Worm (Caenorhabditis elegans): ENCODE results near the gene trp-1.

trp-1 gene

ce11 chrIII:8534647-8535181 is at the start of gene trp-1:
Gene trp-1 (plus strand): TSS chrIII:8535131.
- TF ChIP-seq dao-5 (tag; optimal IDR thresholded peaks at IDR 0.05) (no peak), him-1 (tag; optimal IDR thresholded peaks at IDR 0.05) (no peak), W03F9.2 (tag; optimal IDR thresholded peaks at IDR 0.05) (no peak)

DNA sequence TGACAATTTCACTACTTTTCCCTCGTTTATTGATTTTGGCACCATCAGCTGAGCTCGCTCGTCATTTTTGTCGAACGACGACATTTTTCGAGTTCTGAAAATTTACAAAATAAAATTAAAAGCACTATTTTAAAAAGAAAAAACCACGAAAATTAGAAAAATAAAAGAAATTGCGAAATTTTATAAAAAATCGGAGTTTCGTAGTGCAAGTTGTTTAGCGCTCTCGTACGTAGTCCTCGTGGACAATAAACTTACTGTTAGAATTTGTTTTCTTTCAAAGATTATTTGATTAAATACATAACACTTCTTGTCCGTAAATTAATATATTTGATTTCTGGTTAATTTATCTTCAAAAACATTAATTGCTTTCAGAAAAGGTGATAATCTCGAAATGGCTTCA is 44.7 kb upstream of the trp-1 start, which contains the start of the genes ess-2 and F42H10.2:
ess-2 (minus strand) TSS at position 99 of the 400 bp plus-strand sequence.
F42H10.2 (plus strand) TSS at position 367 of the 400 bp plus-strand sequence.
- no peak for TF ChIP-seq dao-5 (tag; optimal IDR thresholded peaks at IDR 0.05)

DNA sequence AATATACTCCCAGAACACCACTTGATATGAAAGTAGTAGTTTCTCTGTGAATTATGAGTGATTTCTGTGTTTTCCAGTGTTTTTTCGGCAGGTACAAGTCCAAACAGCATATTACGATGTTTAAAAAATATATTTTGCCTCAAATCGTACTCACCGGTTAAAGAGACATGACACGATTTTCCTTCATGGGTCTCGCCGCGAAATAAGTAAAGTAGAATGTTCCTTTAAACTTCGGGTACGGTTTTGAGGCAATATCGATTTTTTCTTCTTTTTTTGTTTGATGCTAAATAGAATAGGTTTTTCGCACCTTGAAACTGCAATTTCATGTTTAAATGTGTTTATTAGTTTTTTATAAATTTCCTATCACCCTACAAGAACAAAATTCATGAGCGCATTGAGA is 43.0 kb upstream of the trp-1 start:
- TF ChIP-seq W03F9.2 (tag; optimal IDR thresholded peaks at IDR 0.05): no peak

DNA sequence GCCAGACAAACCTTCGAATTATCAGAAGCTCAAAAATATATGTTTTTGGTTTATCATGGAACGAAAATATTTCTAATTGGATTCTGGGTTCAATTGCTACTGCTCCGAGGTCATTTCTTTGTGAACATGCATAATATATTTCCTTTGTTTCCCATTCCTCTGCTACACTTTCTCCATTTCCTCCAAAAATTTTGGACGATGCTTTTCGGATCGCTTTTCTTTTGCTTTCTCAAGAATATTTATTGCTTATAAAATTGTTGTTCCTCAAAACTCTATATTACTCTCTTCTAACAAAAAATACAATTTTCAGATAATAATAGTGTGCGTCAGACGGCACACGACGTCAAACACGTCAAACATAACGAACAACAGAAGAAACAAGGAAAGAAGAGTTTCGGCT is 40.2 kb upstream of the trp-1 start, which contains the start of gene pac-1:
pac-1 (plus strand) TSS at position 301 of the 400 bp plus-strand sequence.
- TF ChIP-seq him-1 (tag; optimal IDR thresholded peaks at IDR 0.05): no peak
- TF ChIP-seq dao-5 (tag; optimal IDR thresholded peaks at IDR 0.05): no peak
- TF ChIP-seq W03F9.2 (tag; optimal IDR thresholded peaks at IDR 0.05): no peak

- TF ChIP-seq him-1 (tag; optimal IDR thresholded peaks at IDR 0.05) (no peak), W03F9.2 (tag; optimal IDR thresholded peaks at IDR 0.05) (no peak), dao-5 (tag; optimal IDR thresholded peaks at IDR 0.05) (no peak)
These were observed 31.6 kb upstream of the trp-1 start for ce11 chrIII:8503341-8503740.

DNA sequence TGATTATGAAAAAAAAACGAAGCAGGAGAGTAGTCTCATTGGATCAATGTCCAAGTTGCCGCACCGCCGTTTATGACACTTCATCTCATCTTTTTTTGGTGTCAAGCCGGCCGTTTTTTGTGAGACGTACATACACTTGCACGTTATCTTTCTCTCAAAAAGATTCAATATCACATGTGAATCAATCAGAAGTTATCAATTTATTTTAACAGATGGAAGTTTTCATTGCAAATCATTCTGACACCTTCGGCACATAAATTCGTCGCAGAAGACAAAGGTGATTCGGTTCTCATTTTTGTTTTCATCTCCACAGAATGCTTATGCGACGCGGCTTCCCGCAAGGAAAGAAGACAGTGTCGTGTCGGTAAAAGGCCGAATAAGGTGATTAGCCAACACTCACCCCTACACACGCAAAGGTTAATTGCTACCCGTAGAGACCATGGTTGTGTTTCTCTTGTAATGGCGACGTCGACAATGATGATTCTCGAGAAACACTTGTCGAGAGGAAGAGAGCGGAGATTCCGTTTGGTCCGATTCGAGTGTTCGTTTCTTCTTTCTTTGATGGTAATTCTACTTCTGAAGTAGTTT is 30.7 kb upstream of the trp-1 start:
- no peak for TF ChIP-seq dao-5 (tag; optimal IDR thresholded peaks at IDR 0.05)
- no peak for TF ChIP-seq him-1 (tag; optimal IDR thresholded peaks at IDR 0.05)
- no peak for TF ChIP-seq W03F9.2 (tag; optimal IDR thresholded peaks at IDR 0.05)

ce11 chrIII:8506348-8506747 is 28.6 kb upstream of the trp-1 start:
- no peak for TF ChIP-seq dao-5 (tag; optimal IDR thresholded peaks at IDR 0.05)
- TF ChIP-seq W03F9.2 (tag; optimal IDR thresholded peaks at IDR 0.05): no peak
- no peak for TF ChIP-seq him-1 (tag; optimal IDR thresholded peaks at IDR 0.05)

DNA sequence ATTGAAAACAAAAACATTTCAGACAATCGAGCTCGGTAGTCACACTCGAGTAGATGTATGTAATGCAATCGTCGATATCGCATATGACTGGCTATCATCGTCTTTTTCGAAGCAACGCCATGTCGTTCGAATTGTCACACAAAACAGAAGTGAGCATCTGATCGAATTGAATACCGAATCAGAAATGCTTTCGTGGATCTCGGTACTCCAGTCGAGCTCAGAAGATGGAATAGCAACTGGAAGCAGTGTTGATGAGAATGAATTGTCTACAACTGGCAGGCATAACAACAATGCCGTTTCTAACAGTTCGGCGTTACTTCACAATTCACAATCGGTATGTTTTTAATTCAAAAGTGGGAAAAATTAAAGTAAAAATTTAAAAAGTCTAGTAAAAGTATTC is 25.7 kb upstream of the trp-1 start:
- TF ChIP-seq W03F9.2 (tag; optimal IDR thresholded peaks at IDR 0.05) (no peak), dao-5 (tag; optimal IDR thresholded peaks at IDR 0.05) (no peak), him-1 (tag; optimal IDR thresholded peaks at IDR 0.05) (no peak)

- peak; percentile 5 for TF ChIP-seq him-1 (tag; optimal IDR thresholded peaks at IDR 0.05)
- no peak for TF ChIP-seq W03F9.2 (tag; optimal IDR thresholded peaks at IDR 0.05)
These were observed 25.1 kb upstream of the trp-1 start for ce11 chrIII:8509644-8510393.

DNA sequence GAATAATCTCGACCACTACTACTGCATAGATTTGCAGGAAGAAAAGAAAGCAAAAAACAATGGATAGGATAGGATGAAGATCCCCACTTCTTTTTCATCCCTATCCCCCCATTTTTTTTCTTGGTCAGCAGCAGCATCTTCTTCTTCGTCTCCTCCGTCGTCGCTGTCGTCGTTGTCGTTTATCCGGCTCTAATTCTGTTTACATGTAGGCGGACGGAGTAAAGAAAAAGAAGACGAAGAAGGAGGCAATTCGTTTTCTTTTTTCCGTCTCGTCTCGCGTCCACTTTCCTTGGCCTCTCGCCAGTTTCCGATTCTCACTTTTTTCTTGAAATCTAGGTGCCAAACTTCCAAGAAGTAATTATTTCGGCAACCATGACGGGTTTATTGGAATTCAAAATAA is 23.2 kb upstream of the trp-1 start:
- no peak for TF ChIP-seq W03F9.2 (tag; optimal IDR thresholded peaks at IDR 0.05)
- TF ChIP-seq him-1 (tag; optimal IDR thresholded peaks at IDR 0.05): no peak
- TF ChIP-seq dao-5 (tag; optimal IDR thresholded peaks at IDR 0.05): no peak

- TF ChIP-seq W03F9.2 (tag; optimal IDR thresholded peaks at IDR 0.05) (no peak), him-1 (tag; optimal IDR thresholded peaks at IDR 0.05) (no peak), dao-5 (tag; optimal IDR thresholded peaks at IDR 0.05) (no peak)
These were observed 22.5 kb upstream of the trp-1 start for ce11 chrIII:8512279-8512942.

ce11 chrIII:8518990-8519389 is 15.9 kb upstream of the trp-1 start:
- TF ChIP-seq dao-5 (tag; optimal IDR thresholded peaks at IDR 0.05) (no peak), him-1 (tag; optimal IDR thresholded peaks at IDR 0.05) (no peak), W03F9.2 (tag; optimal IDR thresholded peaks at IDR 0.05) (no peak)

ce11 chrIII:8519886-8520285 is 15.0 kb upstream of the trp-1 start, which contains the start of gene ZC21.8:
Gene ZC21.8 (minus strand): TSS chrIII:8519986.
- TF ChIP-seq W03F9.2 (tag; optimal IDR thresholded peaks at IDR 0.05) (no peak), dao-5 (tag; optimal IDR thresholded peaks at IDR 0.05) (no peak), him-1 (tag; optimal IDR thresholded peaks at IDR 0.05) (no peak)

- no peak for TF ChIP-seq him-1 (tag; optimal IDR thresholded peaks at IDR 0.05)
These were observed 14.3 kb upstream of the trp-1 start for ce11 chrIII:8520589-8520988.
